Worm (Caenorhabditis elegans) whole organism, young adult: Measurements from ENCODE around the gene best-6.
"Not testable (repeated sequence)": the region's sequence is repeated elsewhere in the genome, so short reads cannot be mapped to it uniquely, and the experiment has no call there.

Experiments used
- B0035.1 ChIP-seq: sonication (generic microtip); optimal IDR thresholded peaks from 2 replicates; lab custom pipeline; 2016; ENCODE audit warnings: missing genetic modification characterization, mild to moderate bottlenecking, missing compliant biosample characterization, missing genotype, missing genetic modification reagents
- ceh-79 ChIP-seq: sonication (generic microtip); optimal IDR thresholded peaks from 2 replicates; lab custom pipeline; 2017; ENCODE audit warnings: mild to moderate bottlenecking, missing genetic modification characterization, missing compliant biosample characterization
- dox-1 ChIP-seq: fragments of 200-800 bp; sonication (Bioruptor generic); IDR thresholded peaks from 2 replicates; pipeline ENCODE4 v1.3.6; 2022; ENCODE audit warnings: missing genetic modification reagents, missing genetic modification characterization, missing compliant biosample characterization
- egl-18 ChIP-seq: fragments of 200-800 bp; sonication (Bioruptor generic); IDR thresholded peaks from 2 replicates; pipeline ENCODE4 v1.3.6; 2022; ENCODE audit warnings: missing genetic modification reagents, missing genetic modification characterization, missing compliant biosample characterization
- mel-28 ChIP-seq: sonication (generic microtip); optimal IDR thresholded peaks from 2 replicates; lab custom pipeline; 2016; ENCODE audit warnings: borderline replicate concordance, mild to moderate bottlenecking, missing genetic modification characterization, missing compliant biosample characterization
- snpc-3.4 ChIP-seq: sonication (generic microtip); optimal IDR thresholded peaks from 2 replicates; lab custom pipeline; 2017; ENCODE audit warnings: missing genetic modification characterization, mild to moderate bottlenecking, missing compliant biosample characterization, antibody characterized with exemption, moderate library complexity, missing genotype, missing genetic modification reagents
- tbp1 ChIP-seq: fragments of 200-800 bp; sonication (Bioruptor generic); optimal IDR thresholded peaks from 2 replicates; lab custom pipeline; 2018; ENCODE audit warnings: mild to moderate bottlenecking, missing genetic modification characterization, missing compliant biosample characterization

- TF ChIP-seq tbp1 (GFP tag; lab: Kevin White, UChicago); dox-1 (GFP tag; lab: Robert Waterston, UW); ceh-79 (tag; lab: Kevin White, UChicago); B0035.1 (tag; lab: Kevin White, UChicago); snpc-3.4 (tag; lab: Kevin White, UChicago); mel-28 (tag; lab: Kevin White, UChicago); egl-18 (GFP tag; lab: Robert Waterston, UW): not testable (repeated sequence)
These were observed 38.0 kb upstream of the best-6 start, which contains the start of gene ttbk-2.2 for ce11 chrIV:5066887-5067286.
